Worm (Caenorhabditis elegans): ENCODE measurements around the gene Y43F8B.1.

ce11 chrV:19509061-19509460 lies 36.9 kb downstream of the Y43F8B.1 start:
- TF ChIP-seq nhr-232 (tag; optimal IDR thresholded peaks at IDR 0.05) (no peak), elt-4 (tag; optimal IDR thresholded peaks at IDR 0.05) (no peak), T23F11.4 (GFP tag; optimal IDR thresholded peaks at IDR 0.05) (no peak), ceh-9 (tag; optimal IDR thresholded peaks at IDR 0.05) (no peak), fax-1 (tag; optimal IDR thresholded peaks at IDR 0.05) (no peak), ceh-18 (tag; optimal IDR thresholded peaks at IDR 0.05) (no peak), hlh-30 (tag; optimal IDR thresholded peaks at IDR 0.05; ENCODE audit: insufficient read depth) (no peak), gmeb-2 (tag; optimal IDR thresholded peaks at IDR 0.05) (no peak), nfya-1 (tag; optimal IDR thresholded peaks at IDR 0.05) (no peak)

Data from whole organism, late embryonic.